Fruit fly (Drosophila melanogaster) Kc167 (cell line): ENCODE results near the gene PolE2.

Experiments used
- Myc ChIP-seq: fragments of >200 bp; optimal IDR thresholded peaks from 2 replicates; lab custom pipeline; 2017; ENCODE audit warnings: missing external identifiers
- Sin3A ChIP-seq: fragments of >200 bp; optimal IDR thresholded peaks from 2 replicates; lab custom pipeline; 2018; ENCODE audit warnings: missing external identifiers
- h ChIP-seq: fragments of >200 bp; optimal IDR thresholded peaks from 3 replicates; lab custom pipeline; 2018; ENCODE audit warnings: missing external identifiers
- insv ChIP-seq: fragments of >200 bp; optimal IDR thresholded peaks from 3 replicates; lab custom pipeline; 2018; ENCODE audit warnings: missing external identifiers
- psq ChIP-seq: fragments of >200 bp; optimal IDR thresholded peaks from 2 replicates; lab custom pipeline; 2017; ENCODE audit warnings: missing external identifiers
- ttk ChIP-seq: sonication (Bioruptor generic); optimal IDR thresholded peaks from 2 replicates; lab custom pipeline; 2017; ENCODE audit warnings: missing external identifiers

PolE2 gene

dm6 chr3L:5855098-5855497 is 42.1 kb downstream of the PolE2 start:
- TF ChIP-seq Sin3A (lab: Kevin White, UChicago): no peak
- no peak for TF ChIP-seq ttk
- no peak for TF ChIP-seq insv (lab: Kevin White, UChicago)
- no peak for TF ChIP-seq psq
- TF ChIP-seq h (lab: Kevin White, UChicago): no peak
- no peak for TF ChIP-seq Myc (lab: Kevin White, UChicago)

dm6 chr3L:5851636-5852035 is 45.6 kb downstream of the PolE2 start:
- TF ChIP-seq psq (no peak), Sin3A (lab: Kevin White, UChicago) (no peak), Myc (lab: Kevin White, UChicago) (no peak), insv (lab: Kevin White, UChicago) (no peak), ttk (no peak), h (lab: Kevin White, UChicago) (no peak)

dm6 chr3L:5848929-5849328 is 48.3 kb downstream of the PolE2 start:
- TF ChIP-seq insv (lab: Kevin White, UChicago) (no peak), Myc (lab: Kevin White, UChicago) (no peak), h (lab: Kevin White, UChicago) (no peak), Sin3A (lab: Kevin White, UChicago) (no peak), ttk (no peak), psq (no peak)
